Worm (Caenorhabditis elegans) whole organism, L4/young adult: ENCODE data around the gene Y45G5AM.3.
A peak's percentile ranks its signal among the peaks of the same experiment; 100 is the strongest.

Experiments
- W03F9.2 ChIP-seq: fragments of 150-350 bp; optimal IDR thresholded peaks from 2 replicates; lab custom pipeline; 2014; ENCODE audit warnings: missing biosample characterization, missing genetic modification characterization
- dao-5 ChIP-seq: sonication (generic microtip); optimal IDR thresholded peaks from 2 replicates; lab custom pipeline; 2016; ENCODE audit warnings: missing genotype, missing genetic modification characterization, moderate library complexity, missing compliant biosample characterization
- him-1 ChIP-seq: sonication (generic microtip); optimal IDR thresholded peaks from 2 replicates; lab custom pipeline; 2016; ENCODE audit warnings: missing genotype, missing genetic modification reagents, missing genetic modification characterization, missing compliant biosample characterization

Y45G5AM.3 gene

ce11 chrV:4151400-4151799 lies 13.0 kb upstream of the Y45G5AM.3 start:
- TF ChIP-seq him-1 (tag; lab: Kevin White, UChicago) (no peak), dao-5 (tag; lab: Kevin White, UChicago) (no peak), W03F9.2 (tag; lab: Kevin White, UChicago) (no peak)

- TF ChIP-seq him-1 (tag; lab: Kevin White, UChicago) (no peak), dao-5 (tag; lab: Kevin White, UChicago) (no peak), W03F9.2 (tag; lab: Kevin White, UChicago) (no peak)
Measured at ce11 chrV:4152200-4152599, 12.2 kb upstream of the Y45G5AM.3 start, which contains the start of gene Y45G5AM.6. TSS of gene Y45G5AM.6 (minus strand) at chrV:4152300.

ce11 chrV:4157291-4157690 lies 7.1 kb upstream of the Y45G5AM.3 start:
- TF ChIP-seq W03F9.2 (tag; lab: Kevin White, UChicago): no peak
- TF ChIP-seq him-1 (tag; lab: Kevin White, UChicago): no peak
- TF ChIP-seq dao-5 (tag; lab: Kevin White, UChicago): no peak

- no peak for TF ChIP-seq him-1 (tag; lab: Kevin White, UChicago)
- TF ChIP-seq dao-5 (tag; lab: Kevin White, UChicago): no peak
- TF ChIP-seq W03F9.2 (tag; lab: Kevin White, UChicago): no peak
Measured at ce11 chrV:4160086-4160485, 4.3 kb upstream of the Y45G5AM.3 start, which contains the start of gene Y45G5AM.5. TSS of gene Y45G5AM.5 (plus strand) at chrV:4160386.

- TF ChIP-seq W03F9.2 (tag; lab: Kevin White, UChicago) (no peak), dao-5 (tag; lab: Kevin White, UChicago) (no peak), him-1 (tag; lab: Kevin White, UChicago) (no peak)
Measured at ce11 chrV:4162922-4163321, 1.4 kb upstream of the Y45G5AM.3 start, which contains the start of gene Y45G5AM.4. TSS of gene Y45G5AM.4 (plus strand) at chrV:4163222.

- TF ChIP-seq W03F9.2 (tag; lab: Kevin White, UChicago): no peak
Measured at ce11 chrV:4168045-4168444, 3.7 kb downstream of the Y45G5AM.3 start.

DNA sequence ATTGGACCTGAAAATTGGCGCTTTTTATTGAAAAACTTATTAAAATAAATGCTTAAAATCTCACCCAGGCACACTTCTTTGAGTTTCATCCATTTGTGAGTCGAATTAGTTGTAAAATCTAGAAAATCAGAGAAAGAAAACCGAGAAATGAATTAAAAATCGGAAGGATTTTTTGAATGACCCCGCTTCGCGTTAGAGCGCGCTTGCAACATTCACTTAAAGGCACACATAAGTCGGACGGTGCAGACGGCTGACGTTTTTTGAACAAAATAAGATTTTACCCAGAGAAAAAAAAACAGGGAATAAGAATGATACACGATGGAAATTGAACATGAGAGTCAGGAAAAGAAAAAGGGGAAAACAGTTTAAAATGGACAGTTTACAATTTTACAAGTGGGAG lies 5.3 kb downstream of the Y45G5AM.3 start:
- TF ChIP-seq dao-5 (tag; lab: Kevin White, UChicago): no peak
- TF ChIP-seq him-1 (tag; lab: Kevin White, UChicago): no peak
- TF ChIP-seq W03F9.2 (tag; lab: Kevin White, UChicago): no peak

ce11 chrV:4170138-4170537 lies 5.8 kb downstream of the Y45G5AM.3 start, which contains the start of gene Y45G5AM.7:
TSS of gene Y45G5AM.7 (minus strand) at chrV:4170238.
- no peak for TF ChIP-seq W03F9.2 (tag; lab: Kevin White, UChicago)
- TF ChIP-seq him-1 (tag; lab: Kevin White, UChicago): no peak
- no peak for TF ChIP-seq dao-5 (tag; lab: Kevin White, UChicago)

ce11 chrV:4175624-4176023 lies 11.3 kb downstream of the Y45G5AM.3 start, which contains the start of the genes coh-4 and pid-5:
TSS of gene coh-4 (minus strand) at chrV:4175640.
TSS of gene pid-5 (plus strand) at chrV:4175882.
- TF ChIP-seq dao-5 (tag; lab: Kevin White, UChicago): no peak
- TF ChIP-seq W03F9.2 (tag; lab: Kevin White, UChicago): peak; percentile 24

DNA sequence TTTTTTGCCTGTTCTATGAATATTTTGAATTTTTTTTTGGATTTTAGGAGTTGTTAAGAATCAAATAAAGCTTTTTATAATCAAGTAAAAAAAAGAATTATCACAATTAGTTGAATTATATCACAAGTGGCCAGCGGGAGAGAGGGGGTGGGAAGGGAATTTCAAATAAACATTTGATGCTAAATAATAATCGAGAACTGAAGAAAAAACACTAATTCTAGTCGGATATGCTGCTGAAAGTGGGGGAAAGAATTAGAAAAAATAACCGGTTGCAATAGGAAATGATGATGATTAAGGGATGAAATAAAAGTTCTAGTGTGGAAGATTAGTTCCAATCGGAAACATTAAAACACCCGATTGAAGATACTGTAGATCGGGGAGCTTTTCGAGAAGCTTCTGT lies 16.9 kb downstream of the Y45G5AM.3 start:
- no peak for TF ChIP-seq W03F9.2 (tag; lab: Kevin White, UChicago)
- TF ChIP-seq dao-5 (tag; lab: Kevin White, UChicago): no peak
- TF ChIP-seq him-1 (tag; lab: Kevin White, UChicago): no peak

ce11 chrV:4181727-4182126 lies 17.4 kb downstream of the Y45G5AM.3 start:
- TF ChIP-seq him-1 (tag; lab: Kevin White, UChicago) (no peak), W03F9.2 (tag; lab: Kevin White, UChicago) (no peak), dao-5 (tag; lab: Kevin White, UChicago) (no peak)

DNA sequence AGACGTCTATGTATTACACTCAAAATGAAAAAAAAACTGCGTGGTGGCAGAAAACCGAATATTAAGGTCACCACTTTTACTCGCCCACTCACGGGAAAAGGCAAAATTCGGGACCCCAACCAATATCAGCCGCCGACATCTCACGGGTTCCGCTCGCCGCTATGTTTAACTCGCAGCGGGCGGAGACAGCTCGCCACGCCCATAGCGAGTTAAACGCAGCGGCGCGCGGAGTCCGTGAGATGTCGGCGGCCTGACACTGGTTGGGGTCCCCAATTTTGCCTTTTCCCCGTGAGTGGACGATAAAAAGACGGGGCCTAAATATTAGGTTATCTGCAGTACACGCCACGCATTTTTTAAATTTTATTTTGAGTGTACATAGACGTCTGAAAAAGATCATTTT lies 18.2 kb downstream of the Y45G5AM.3 start:
- TF ChIP-seq him-1 (tag; lab: Kevin White, UChicago): no peak
- no peak for TF ChIP-seq W03F9.2 (tag; lab: Kevin White, UChicago)
- TF ChIP-seq dao-5 (tag; lab: Kevin White, UChicago): no peak

DNA sequence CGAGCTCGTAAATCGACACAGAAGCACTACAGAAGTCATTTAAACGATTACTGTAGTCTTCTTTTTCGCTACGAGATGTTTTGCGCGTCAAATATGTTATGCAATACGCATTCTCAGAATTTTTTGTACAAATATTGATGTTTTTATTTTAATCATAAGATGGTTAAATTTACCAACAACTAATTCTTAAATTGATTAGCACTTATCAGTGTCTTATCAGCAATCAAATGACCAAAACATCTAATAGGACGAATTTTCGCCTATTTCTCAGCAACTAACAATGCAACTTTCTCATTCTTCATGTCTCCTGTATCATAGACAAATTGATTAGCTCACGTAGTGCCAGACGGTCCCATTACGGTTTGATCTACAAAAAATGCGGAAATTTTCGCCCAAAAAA lies 21.5 kb downstream of the Y45G5AM.3 start:
- TF ChIP-seq W03F9.2 (tag; lab: Kevin White, UChicago) (no peak), him-1 (tag; lab: Kevin White, UChicago) (no peak), dao-5 (tag; lab: Kevin White, UChicago) (no peak)

DNA sequence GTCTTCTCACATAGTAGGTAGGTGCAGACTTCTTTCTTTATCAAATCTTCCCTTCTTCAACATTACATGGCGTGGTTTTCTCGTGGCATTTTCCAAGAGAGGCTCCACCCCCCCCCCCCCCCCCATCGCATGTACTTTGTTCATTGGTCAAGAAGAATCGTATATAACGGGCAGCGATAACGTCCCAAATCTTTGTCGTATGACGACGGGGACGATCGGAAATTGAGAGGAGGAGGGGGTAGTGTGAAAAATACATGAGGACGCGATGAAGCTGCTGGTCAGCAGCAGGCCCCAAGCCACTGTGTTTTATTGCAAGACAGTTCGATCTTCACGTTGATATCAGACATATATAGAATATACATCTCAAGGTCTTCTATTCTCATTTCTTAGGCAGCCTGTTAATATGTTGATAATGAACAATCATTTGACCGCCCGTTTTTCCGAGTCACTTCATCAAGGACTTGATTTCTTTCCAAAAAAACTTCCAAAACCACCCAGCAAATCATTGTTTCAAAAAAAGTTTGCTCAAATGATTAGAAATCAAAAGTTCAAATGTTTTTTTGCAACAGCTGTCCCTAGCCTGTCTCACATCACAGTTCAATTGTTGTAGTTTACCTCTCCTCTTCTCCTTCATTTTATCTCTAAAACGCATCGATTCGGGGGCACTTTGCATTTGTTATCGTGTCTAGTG lies 22.2 kb downstream of the Y45G5AM.3 start:
- TF ChIP-seq W03F9.2 (tag; lab: Kevin White, UChicago) (no peak), him-1 (tag; lab: Kevin White, UChicago) (no peak), dao-5 (tag; lab: Kevin White, UChicago) (no peak)
